Worm (Caenorhabditis elegans) whole organism, L3 larva: Measurements from ENCODE around the gene clc-27.

Experiments
- egl-27 ChIP-seq: sonication (generic microtip); optimal IDR thresholded peaks from 4 replicates; lab custom pipeline; 2017; ENCODE audit warnings: missing biosample characterization, missing genetic modification reagents, missing genetic modification characterization
- elt-2 ChIP-seq: sonication (generic microtip); optimal IDR thresholded peaks from 2 replicates; lab custom pipeline; 2016; ENCODE audit warnings: missing genetic modification reagents, mild to moderate bottlenecking, missing genetic modification characterization, missing compliant biosample characterization
- nhr-237 ChIP-seq: fragments of 150-350 bp; optimal IDR thresholded peaks from 2 replicates; lab custom pipeline; 2014; ENCODE audit warnings: missing biosample characterization, missing genetic modification characterization

DNA sequence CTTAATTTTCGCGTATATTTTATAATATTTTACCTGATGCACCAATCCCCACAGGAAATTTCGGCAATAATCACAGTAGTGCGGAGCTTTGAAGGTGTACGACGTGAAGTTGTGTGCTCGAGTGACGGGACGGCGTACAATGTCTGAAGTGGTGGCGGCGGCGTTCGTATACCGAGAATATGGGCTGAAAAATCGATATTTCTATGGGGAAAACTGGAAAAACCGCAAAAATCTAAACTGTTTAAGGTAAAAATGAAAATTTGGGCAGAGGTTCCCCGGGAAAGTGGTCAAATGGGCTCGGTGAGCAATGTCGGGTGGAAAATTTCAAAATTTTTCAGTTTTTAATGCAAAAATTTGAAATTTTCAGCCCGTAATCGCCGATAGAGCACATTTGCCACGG lies 26.7 kb downstream of the clc-27 start:
- TF ChIP-seq elt-2 (tag; lab: Kevin White, UChicago), result no peak
- no peak for TF ChIP-seq egl-27
- TF ChIP-seq nhr-237 (tag; lab: Kevin White, UChicago), result no peak
